Worm (Caenorhabditis elegans): ENCODE measurements around the gene C56E6.2.

DNA sequence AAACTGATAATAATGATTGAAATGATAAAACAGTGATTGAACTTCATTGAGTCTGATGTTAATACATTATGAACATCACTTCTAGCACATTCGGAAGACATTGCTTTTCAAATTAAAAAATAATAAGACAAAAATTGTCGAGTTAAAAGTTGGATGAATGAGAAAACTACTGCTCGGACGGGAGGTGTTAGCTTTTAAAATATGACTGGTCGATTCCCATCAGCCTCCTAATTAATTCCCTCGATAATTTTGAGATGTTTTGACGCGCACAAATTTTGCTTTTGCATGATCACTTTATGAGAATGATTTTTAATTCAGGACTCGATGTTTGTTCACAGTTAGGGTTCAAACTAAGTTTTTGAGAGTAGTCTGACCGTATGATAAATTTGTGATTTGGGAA is 49.0 kb downstream of the C56E6.2 start, which contains the start of gene sra-28:
- TF ChIP-seq him-1 (tag; optimal IDR thresholded peaks at IDR 0.05): no peak
- no peak for TF ChIP-seq dao-5 (tag; optimal IDR thresholded peaks at IDR 0.05)
- TF ChIP-seq W03F9.2 (tag; optimal IDR thresholded peaks at IDR 0.05): no peak
